Worm (Caenorhabditis elegans): ENCODE results near the gene C06E4.5.

DNA sequence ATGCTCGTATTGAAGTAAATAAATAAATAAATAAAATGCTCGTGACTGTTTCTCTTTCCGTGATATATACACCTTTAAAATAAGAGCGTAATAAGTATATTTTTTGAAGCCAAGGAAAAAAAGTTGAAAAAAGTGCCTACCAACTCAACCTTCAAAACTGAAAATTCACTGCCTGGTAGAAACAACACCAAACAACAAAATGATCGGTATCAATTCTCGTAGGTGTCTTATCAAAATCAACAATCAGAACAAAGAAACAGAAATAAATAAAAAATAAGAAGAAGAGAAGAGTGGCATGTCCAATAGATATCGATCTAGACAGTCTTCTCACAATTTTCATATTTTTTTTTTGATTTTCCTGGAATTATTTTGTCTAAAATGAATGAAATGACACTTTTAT is 10.9 kb upstream of the C06E4.5 start, which contains the start of gene afmd-1:
- TF ChIP-seq B0310.2 (tag; optimal IDR thresholded peaks at IDR 0.05), result no peak
- no peak for TF ChIP-seq ama-1 (optimal IDR thresholded peaks at IDR 0.05)
- TF ChIP-seq scrt-1 (GFP tag; IDR thresholded peaks at IDR 0.05), result no peak
- no peak for TF ChIP-seq tbx-11 (GFP tag; IDR thresholded peaks at IDR 0.05)
- TF ChIP-seq hnd-1 (tag; optimal IDR thresholded peaks at IDR 0.05), result no peak
- TF ChIP-seq hmg-4 (GFP tag; optimal IDR thresholded peaks at IDR 0.05), result no peak
- TF ChIP-seq F13C5.2 (tag; optimal IDR thresholded peaks at IDR 0.05), result no peak
- no peak for TF ChIP-seq ceh-13 (GFP tag; optimal IDR thresholded peaks at IDR 0.05)
- TF ChIP-seq pes-1 (GFP tag; IDR thresholded peaks at IDR 0.05), result no peak
- no peak for TF ChIP-seq tbx-37 (GFP tag; conservative IDR thresholded peaks at IDR 0.05)
- TF ChIP-seq tra-4 (tag; optimal IDR thresholded peaks at IDR 0.05), result no peak
